Worm (Caenorhabditis elegans) whole organism, L1 larva: ENCODE results near the gene F35B12.9.

Source experiments
- C16A3.4 ChIP-seq: fragments of 150-350 bp; optimal IDR thresholded peaks from 2 replicates; lab custom pipeline; 2014; ENCODE audit warnings: missing biosample characterization, missing genetic modification characterization
- Y116A8C.19 ChIP-seq: sonication (generic microtip); optimal IDR thresholded peaks from 2 replicates; lab custom pipeline; 2016; ENCODE audit warnings: missing compliant biosample characterization, missing genetic modification characterization, borderline replicate concordance
- aha-1 ChIP-seq: fragments of 150-350 bp; optimal IDR thresholded peaks from 2 replicates; lab custom pipeline; 2014; ENCODE audit warnings: missing biosample characterization, missing genetic modification characterization
- ama-1 ChIP-seq: fragments of 150-350 bp; optimal IDR thresholded peaks from 2 replicates; lab custom pipeline; 2014
- blmp-1 ChIP-seq: fragments of 150-350 bp; optimal IDR thresholded peaks from 2 replicates; lab custom pipeline; 2014; ENCODE audit warnings: missing biosample characterization, missing genetic modification characterization
- ceh-63 ChIP-seq: fragments of 200-800 bp; sonication (Bioruptor generic); optimal IDR thresholded peaks from 2 replicates; lab custom pipeline; 2018; ENCODE audit warnings: mild to moderate bottlenecking, missing genetic modification characterization, missing compliant biosample characterization
- dpl-1 ChIP-seq, 3 experiments: fragments of 150-350 bp in 2 of 3; sonication (generic microtip) in 1 of 3; optimal IDR thresholded peaks; 2 replicates each; lab custom pipeline; 2014 to 2017; ENCODE audit warnings: missing biosample characterization in 3 of 3, missing genetic modification characterization in 3 of 3, missing genetic modification reagents in 3 of 3
- dsc-1 ChIP-seq: sonication (generic microtip); optimal IDR thresholded peaks from 2 replicates; lab custom pipeline; 2016; ENCODE audit warnings: mild to moderate bottlenecking, missing genetic modification characterization, missing compliant biosample characterization
- efl-1 ChIP-seq, 4 experiments: fragments of 150-350 bp; optimal IDR thresholded peaks in 3 of 4; peaks in 1 of 4; 1 replicate in 1 of 4; 2 replicates in 3 of 4; lab custom pipeline; 2014; ENCODE audit warnings: missing biosample characterization in 2 of 4, missing genetic modification characterization in 2 of 4, missing genetic modification reagents in 2 of 4
- egl-13 ChIP-seq: sonication (generic microtip); optimal IDR thresholded peaks from 2 replicates; lab custom pipeline; 2016; ENCODE audit warnings: missing genotype, missing genetic modification reagents, missing genetic modification characterization, missing compliant biosample characterization
- elt-2 ChIP-seq: sonication (generic microtip); optimal IDR thresholded peaks from 2 replicates; lab custom pipeline; 2016; ENCODE audit warnings: missing genetic modification characterization, mild to moderate bottlenecking, inconsistent platforms, missing compliant biosample characterization, missing genetic modification reagents
- elt-3 ChIP-seq, 6 experiments: fragments of 150-350 bp in 1 of 6; sonication (generic microtip); optimal IDR thresholded peaks; 2 replicates each; lab custom pipeline; 2017 to 2018; ENCODE audit warnings: missing biosample characterization in 6 of 6, missing genetic modification characterization in 6 of 6, inconsistent platforms in 1 of 6
- fkh-4 ChIP-seq: sonication (generic microtip); optimal IDR thresholded peaks from 2 replicates; lab custom pipeline; 2016; ENCODE audit warnings: missing compliant biosample characterization, missing genetic modification characterization, borderline replicate concordance
- lin-13 ChIP-seq: fragments of 150-350 bp; optimal IDR thresholded peaks from 2 replicates; lab custom pipeline; 2014; ENCODE audit warnings: missing biosample characterization, missing genetic modification reagents, missing genetic modification characterization
- lin-14 ChIP-seq: fragments of 200-800 bp; sonication (Bioruptor generic); optimal IDR thresholded peaks from 2 replicates; lab custom pipeline; 2018; ENCODE audit warnings: mild to moderate bottlenecking, missing genetic modification characterization, moderate library complexity, missing compliant biosample characterization
- lin-35 ChIP-seq, 2 experiments: fragments of 150-350 bp; optimal IDR thresholded peaks; 2 replicates each; lab custom pipeline; 2014; ENCODE audit warnings: missing biosample characterization in 2 of 2, missing genetic modification characterization in 2 of 2, missing genetic modification reagents in 2 of 2
- lin-39 ChIP-seq: fragments of 150-350 bp; optimal IDR thresholded peaks from 2 replicates; lab custom pipeline; 2014; ENCODE audit warnings: missing biosample characterization, missing genetic modification reagents, missing genetic modification characterization
- lir-3 ChIP-seq: sonication (generic microtip); optimal IDR thresholded peaks from 2 replicates; lab custom pipeline; 2016; ENCODE audit warnings: mild to moderate bottlenecking, missing genetic modification characterization, moderate library complexity, missing compliant biosample characterization; ENCODE audit not compliant: poor library complexity
- lsy-2 ChIP-seq, 2 experiments: fragments of 150-350 bp; optimal IDR thresholded peaks; 2 replicates each; lab custom pipeline; 2014; ENCODE audit warnings: missing biosample characterization in 2 of 2, missing genetic modification characterization in 2 of 2
- mab-9 ChIP-seq: fragments of 200-800 bp; sonication (Bioruptor generic); IDR thresholded peaks from 2 replicates; pipeline ENCODE4 v1.3.6; 2022; ENCODE audit warnings: missing genetic modification reagents, missing genetic modification characterization, missing compliant biosample characterization
- mdl-1 ChIP-seq, 2 experiments: fragments of 150-350 bp; optimal IDR thresholded peaks; 2 replicates each; lab custom pipeline; 2014 to 2017; ENCODE audit warnings: missing biosample characterization in 2 of 2, missing genetic modification characterization in 2 of 2, inconsistent platforms in 1 of 2
- mef-2 ChIP-seq: fragments of 150-350 bp; optimal IDR thresholded peaks from 2 replicates; lab custom pipeline; 2014; ENCODE audit warnings: missing biosample characterization, missing genetic modification characterization
- nhr-47 ChIP-seq: sonication (generic microtip); optimal IDR thresholded peaks from 2 replicates; lab custom pipeline; 2016; ENCODE audit warnings: mild to moderate bottlenecking, missing genetic modification characterization, moderate library complexity, missing compliant biosample characterization
- nhr-84 ChIP-seq: sonication (generic microtip); optimal IDR thresholded peaks from 2 replicates; lab custom pipeline; 2017; ENCODE audit warnings: missing biosample characterization, missing genetic modification characterization
- nhr-90 ChIP-seq: sonication (generic microtip); optimal IDR thresholded peaks from 2 replicates; lab custom pipeline; 2016; ENCODE audit warnings: mild to moderate bottlenecking, missing genetic modification characterization, missing compliant biosample characterization; ENCODE audit not compliant: poor library complexity
- snpc-4 ChIP-seq: fragments of 150-350 bp; optimal IDR thresholded peaks from 2 replicates; lab custom pipeline; 2014; ENCODE audit warnings: missing biosample characterization, missing genetic modification characterization
- tlp-1 ChIP-seq: fragments of 150-350 bp; optimal IDR thresholded peaks from 2 replicates; lab custom pipeline; 2014; ENCODE audit warnings: missing biosample characterization, missing genetic modification characterization
- unc-62 ChIP-seq: fragments of 150-350 bp; optimal IDR thresholded peaks from 2 replicates; lab custom pipeline; 2014; ENCODE audit warnings: missing biosample characterization, missing genetic modification reagents, missing genetic modification characterization
- vab-15 ChIP-seq: sonication (generic microtip); optimal IDR thresholded peaks from 2 replicates; lab custom pipeline; 2017; ENCODE audit warnings: missing genotype, mild to moderate bottlenecking, missing genetic modification characterization, missing compliant biosample characterization
- xbp-1 ChIP-seq: sonication (generic microtip); optimal IDR thresholded peaks from 2 replicates; lab custom pipeline; 2016; ENCODE audit warnings: missing genetic modification characterization, missing compliant biosample characterization

F35B12.9 gene

ce11 chrV:11620081-11620480 lies 19.1 kb downstream of the F35B12.9 start:
- TF ChIP-seq dpl-1 (GFP tag; optimal IDR thresholded peaks at IDR 0.05; lab: Kevin White, UChicago) (no peak), lin-14 (peak; percentile 1), nhr-84 (tag; lab: Kevin White, UChicago) (no peak), lin-13 (no peak), tlp-1 (tag; lab: Kevin White, UChicago) (no peak), egl-13 (tag; lab: Kevin White, UChicago) (no peak), mab-9 (0 out of 2 replicates have a peak, but pooled peaks have one; percentile 14), lir-3 (tag; lab: Kevin White, UChicago) (no peak), efl-1 (optimal IDR thresholded peaks at IDR 0.05; lab: Kevin White, UChicago) (no peak), efl-1 (GFP tag; optimal IDR thresholded peaks at IDR 0.05 in 1 of 2; lab: Kevin White, UChicago) (no peak), vab-15 (tag; lab: Kevin White, UChicago) (no peak), lsy-2 (tag; optimal IDR thresholded peaks at IDR 0.05; lab: Kevin White, UChicago) (no peak), fkh-4 (tag; lab: Kevin White, UChicago) (no peak), Y116A8C.19 (tag; lab: Kevin White, UChicago) (no peak), mdl-1 (tag; optimal IDR thresholded peaks at IDR 0.05; lab: Kevin White, UChicago) (no peak), dsc-1 (tag; lab: Kevin White, UChicago) (no peak), xbp-1 (tag; lab: Kevin White, UChicago) (no peak)

- no peak for TF ChIP-seq fkh-4 (tag; lab: Kevin White, UChicago)
- TF ChIP-seq snpc-4 = no peak
- peak; percentile 33 for TF ChIP-seq lin-14
- TF ChIP-seq C16A3.4 (tag; lab: Kevin White, UChicago) = no peak
- no peak for TF ChIP-seq elt-3 (tag; optimal IDR thresholded peaks at IDR 0.05; lab: Kevin White, UChicago)
Observed at ce11 chrV:11621276-11621675, 20.3 kb downstream of the F35B12.9 start.

- peak; percentile 95 for TF ChIP-seq dsc-1 (tag; lab: Kevin White, UChicago)
- peak; percentile 19 for TF ChIP-seq nhr-47
- TF ChIP-seq lin-39 (tag; lab: Kevin White, UChicago) = no peak
Observed at ce11 chrV:11624954-11625353, 24.0 kb downstream of the F35B12.9 start.

- peak in 1 of 2 experiments; percentile 12 for TF ChIP-seq lin-35 (GFP tag; optimal IDR thresholded peaks at IDR 0.05; lab: Kevin White, UChicago)
- TF ChIP-seq unc-62 (GFP tag; lab: Kevin White, UChicago) = no peak
Observed at ce11 chrV:11627837-11628236, 26.9 kb downstream of the F35B12.9 start.

ce11 chrV:11629222-11630026 lies 28.5 kb downstream of the F35B12.9 start, which contains the start of gene F35B12.10:
Gene F35B12.10 (minus strand): TSS chrV:11629272.
- no peak for TF ChIP-seq dsc-1 (tag; lab: Kevin White, UChicago)
- peak; percentile 1 for TF ChIP-seq nhr-90 (tag; lab: Kevin White, UChicago)
- peak; percentile 69 for TF ChIP-seq elt-2
- TF ChIP-seq efl-1 (optimal IDR thresholded peaks at IDR 0.05; lab: Kevin White, UChicago) = no peak
- TF ChIP-seq efl-1 (GFP tag; optimal IDR thresholded peaks at IDR 0.05 in 1 of 2; lab: Kevin White, UChicago) = peak in 1 of 2 experiments; percentile 1

ce11 chrV:11631128-11631527 lies 30.2 kb downstream of the F35B12.9 start:
- TF ChIP-seq lin-14 (peak; percentile 18), mef-2 (no peak), aha-1 (tag; lab: Kevin White, UChicago) (no peak), blmp-1 (tag; lab: Kevin White, UChicago) (no peak), dsc-1 (tag; lab: Kevin White, UChicago) (peak; percentile 34), ama-1 (no peak), ceh-63 (GFP tag; lab: Kevin White, UChicago) (no peak)
